Worm (Caenorhabditis elegans) whole organism, L2 larva: Measurements from ENCODE around the gene Y42A5A.5.

Experiments
- gmeb-1 ChIP-seq: fragments of 150-350 bp; optimal IDR thresholded peaks from 2 replicates; lab custom pipeline; 2014; ENCODE audit warnings: missing biosample characterization, missing genetic modification characterization
- nhr-11 ChIP-seq: fragments of 150-350 bp; optimal IDR thresholded peaks from 2 replicates; lab custom pipeline; 2014; ENCODE audit warnings: missing biosample characterization, missing genetic modification characterization

DNA sequence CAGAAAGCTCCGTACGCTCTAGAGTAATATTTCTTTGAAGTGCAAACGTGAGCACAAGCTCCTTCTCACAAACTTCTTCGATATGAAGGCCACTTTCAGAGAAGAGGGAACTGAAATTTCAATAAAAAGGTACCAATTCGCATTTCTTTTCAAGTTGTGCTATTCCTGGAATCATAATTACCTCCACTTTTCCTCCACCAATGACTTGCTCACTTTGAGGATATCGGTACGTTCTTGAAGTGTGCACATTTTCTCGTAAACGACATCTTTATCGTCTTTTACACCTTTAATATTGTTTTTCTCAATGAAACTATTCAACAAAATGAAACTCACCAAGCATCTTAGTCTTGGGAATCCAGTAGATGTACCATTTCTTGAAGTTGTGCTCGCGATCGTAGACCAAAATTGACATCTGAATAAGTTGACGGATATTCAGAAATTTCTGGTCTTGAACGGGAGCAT lies 9.8 kb upstream of the Y42A5A.5 start, which contains the start of gene scb-1:
- TF ChIP-seq gmeb-1 (tag; lab: Kevin White, UChicago) (no peak), nhr-11 (tag; lab: Kevin White, UChicago) (no peak)
